Fruit fly (Drosophila melanogaster) whole organism, adult: ENCODE measurements around the gene CG17919.

Experiments
- CG11617 ChIP-seq: fragments of 200-800 bp; sonication (Bioruptor generic); optimal IDR thresholded peaks from 2 replicates; lab custom pipeline; 2017; ENCODE audit warnings: mild to moderate bottlenecking, missing biosample characterization, missing genetic modification reagents, missing genetic modification characterization
- CG12768 ChIP-seq: fragments of 200-800 bp; sonication (Bioruptor generic); optimal IDR thresholded peaks from 2 replicates; lab custom pipeline; 2017; ENCODE audit warnings: missing biosample characterization, missing genetic modification characterization, mild to moderate bottlenecking, moderate library complexity, missing genetic modification reagents
- CG14711 ChIP-seq: fragments of 200-800 bp; sonication (Bioruptor generic); optimal IDR thresholded peaks from 2 replicates; lab custom pipeline; 2018; ENCODE audit warnings: missing biosample characterization, mild to moderate bottlenecking, missing genetic modification characterization, moderate library complexity
- CG1620 ChIP-seq: fragments of 200-800 bp; sonication (Bioruptor generic); optimal IDR thresholded peaks from 2 replicates; lab custom pipeline; 2016; ENCODE audit warnings: missing biosample characterization, missing genetic modification characterization
- CG33017 ChIP-seq: fragments of 200-800 bp; sonication (Bioruptor generic); optimal IDR thresholded peaks from 2 replicates; lab custom pipeline; 2018; ENCODE audit warnings: missing biosample characterization, mild to moderate bottlenecking, missing genetic modification characterization, moderate library complexity
- CG5204 ChIP-seq: fragments of 200-800 bp; sonication (Bioruptor generic); optimal IDR thresholded peaks from 2 replicates; lab custom pipeline; 2016; ENCODE audit warnings: missing biosample characterization, missing genetic modification characterization
- CG7045 ChIP-seq: fragments of 200-800 bp; sonication (Bioruptor generic); optimal IDR thresholded peaks from 2 replicates; lab custom pipeline; 2017; ENCODE audit warnings: missing biosample characterization, mild to moderate bottlenecking, missing genetic modification characterization
- CG7101 ChIP-seq: fragments of 200-800 bp; sonication (Bioruptor generic); optimal IDR thresholded peaks from 2 replicates; lab custom pipeline; 2018; ENCODE audit warnings: missing biosample characterization, mild to moderate bottlenecking, missing genetic modification characterization, moderate library complexity
- Crg-1 ChIP-seq: fragments of 200-800 bp; sonication (Bioruptor generic); optimal IDR thresholded peaks from 2 replicates; lab custom pipeline; 2016; ENCODE audit warnings: missing biosample characterization, missing genetic modification characterization
- Hr96 ChIP-seq: fragments of 200-800 bp; sonication (Bioruptor generic); optimal IDR thresholded peaks from 2 replicates; lab custom pipeline; 2016; ENCODE audit warnings: missing biosample characterization, missing genetic modification characterization
- Mnt ChIP-seq: fragments of 200-800 bp; sonication (Bioruptor generic); optimal IDR thresholded peaks from 2 replicates; lab custom pipeline; 2016; ENCODE audit warnings: missing biosample characterization, mild to moderate bottlenecking, missing genetic modification characterization
- bab1 ChIP-seq: fragments of 200-800 bp; sonication (Bioruptor generic); optimal IDR thresholded peaks from 3 replicates; lab custom pipeline; 2019; ENCODE audit warnings: missing biosample characterization, mild to moderate bottlenecking, missing genetic modification characterization, moderate library complexity
- cic ChIP-seq: fragments of 200-800 bp; sonication (Bioruptor generic); optimal IDR thresholded peaks from 2 replicates; lab custom pipeline; 2017; ENCODE audit warnings: missing biosample characterization, mild to moderate bottlenecking, missing genetic modification characterization, moderate library complexity
- cnc ChIP-seq, 2 experiments: fragments of >200 bp; optimal IDR thresholded peaks; 2 replicates each; lab custom pipeline; 2017
- kay ChIP-seq: fragments of 200-800 bp; sonication (Bioruptor generic); peaks from one replicate; lab custom pipeline; 2016; ENCODE audit warnings: missing biosample characterization, missing genetic modification characterization, borderline replicate concordance
- ovo ChIP-seq: fragments of 200-800 bp; sonication (Bioruptor generic); optimal IDR thresholded peaks from 2 replicates; lab custom pipeline; 2016; ENCODE audit warnings: missing biosample characterization, missing genetic modification characterization
- pad ChIP-seq: fragments of 200-800 bp; sonication (Bioruptor generic); optimal IDR thresholded peaks from 3 replicates; lab custom pipeline; 2017; ENCODE audit warnings: missing biosample characterization, missing genetic modification characterization, mild to moderate bottlenecking, moderate library complexity, missing genetic modification reagents
- tj ChIP-seq: fragments of 200-800 bp; sonication (Bioruptor generic); optimal IDR thresholded peaks from 3 replicates; lab custom pipeline; 2017; ENCODE audit warnings: missing biosample characterization, mild to moderate bottlenecking, missing genetic modification characterization, moderate library complexity
- toe ChIP-seq: fragments of 200-800 bp; sonication (Bioruptor generic); optimal IDR thresholded peaks from 2 replicates; lab custom pipeline; 2016; ENCODE audit warnings: missing biosample characterization, missing genetic modification characterization

Gene CG17919

dm6 chr3R:6383466-6383769 lies 39.6 kb downstream of the CG17919 start:
- TF ChIP-seq cic (GFP tag; lab: Kevin White, UChicago) (peak; percentile 42), CG7101 (tag; lab: Kevin White, UChicago) (no peak), pad (GFP tag; lab: Kevin White, UChicago) (no peak)

dm6 chr3R:6388414-6388830 lies 44.6 kb downstream of the CG17919 start:
- TF ChIP-seq kay: peak; percentile 91
- peak; percentile 0 for TF ChIP-seq bab1 (GFP tag; lab: Kevin White, UChicago)
- TF ChIP-seq CG7045 (GFP tag; lab: Kevin White, UChicago): no peak
- no peak for TF ChIP-seq Crg-1 (GFP tag; lab: Kevin White, UChicago)

- TF ChIP-seq toe (GFP tag; lab: Kevin White, UChicago) (no peak), CG7101 (tag; lab: Kevin White, UChicago) (no peak), Hr96 (no peak), Mnt (GFP tag; lab: Kevin White, UChicago) (no peak), cnc (optimal IDR thresholded peaks at IDR 0.05; lab: Kevin White, UChicago) (peak in 1 of 2 experiments; percentile 6), bab1 (GFP tag; lab: Kevin White, UChicago) (no peak), CG5204 (GFP tag; lab: Kevin White, UChicago) (no peak), Crg-1 (GFP tag; lab: Kevin White, UChicago) (no peak), cic (GFP tag; lab: Kevin White, UChicago) (no peak), tj (peak; percentile 9), kay (no peak), CG12768 (GFP tag; lab: Kevin White, UChicago) (no peak), ovo (GFP tag; lab: Kevin White, UChicago) (no peak), pad (GFP tag; lab: Kevin White, UChicago) (no peak), CG33017 (tag; lab: Kevin White, UChicago) (no peak), CG14711 (no peak), CG11617 (GFP tag; lab: Kevin White, UChicago) (no peak)
Measured at dm6 chr3R:6393515-6394246, 49.9 kb downstream of the CG17919 start.

- TF ChIP-seq kay (no peak), CG1620 (GFP tag; lab: Kevin White, UChicago) (no peak), ovo (GFP tag; lab: Kevin White, UChicago) (no peak), CG14711 (no peak), CG33017 (tag; lab: Kevin White, UChicago) (no peak)
Measured at dm6 chr3R:6394247-6394522, 50.4 kb downstream of the CG17919 start.
